Worm (Caenorhabditis elegans) whole organism, L4 larva: ENCODE results near the gene dis-3.

Experiments used
- egl-27 ChIP-seq: sonication (generic microtip); optimal IDR thresholded peaks from 3 replicates; lab custom pipeline; 2017; ENCODE audit warnings: missing biosample characterization, missing genetic modification reagents, missing genetic modification characterization
- skn-1 ChIP-seq: fragments of 150-350 bp; optimal IDR thresholded peaks from 2 replicates; lab custom pipeline; 2014; ENCODE audit warnings: missing biosample characterization, missing genetic modification characterization
- spr-1 ChIP-seq: sonication (generic microtip); optimal IDR thresholded peaks from 2 replicates; lab custom pipeline; 2016; ENCODE audit warnings: mild to moderate bottlenecking, missing genetic modification characterization, missing compliant biosample characterization
- zfp-2 ChIP-seq: sonication (generic microtip); optimal IDR thresholded peaks from 2 replicates; lab custom pipeline; 2016; ENCODE audit warnings: mild to moderate bottlenecking, missing genetic modification characterization, missing compliant biosample characterization

DNA sequence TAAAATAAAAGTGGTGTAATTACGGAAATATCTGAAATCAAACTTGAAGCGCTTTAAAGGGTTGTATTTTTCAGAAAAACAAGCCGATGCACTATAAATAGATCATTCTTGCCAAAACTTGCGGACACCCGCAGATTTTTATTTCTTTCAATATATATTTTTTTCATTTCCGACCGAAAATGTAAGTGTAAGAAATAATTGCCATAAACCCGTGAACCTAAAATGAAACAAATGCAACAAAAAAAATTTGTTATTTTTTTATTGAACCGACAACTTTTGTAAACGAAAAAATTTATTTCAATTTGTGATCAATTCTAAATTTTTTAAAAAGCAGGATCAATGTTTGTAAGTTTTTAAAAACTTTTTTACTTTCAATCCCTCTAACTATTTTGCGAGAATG is 16.2 kb upstream of the dis-3 start, which contains the start of gene W01B6.6:
- TF ChIP-seq zfp-2 (tag; lab: Kevin White, UChicago) (no peak), spr-1 (tag; lab: Kevin White, UChicago) (no peak), skn-1 (no peak), egl-27 (tag; lab: Kevin White, UChicago) (no peak)
